Fruit fly (Drosophila melanogaster) whole organism: ENCODE measurements around the gene Met.
"Not testable (repeated sequence)": the region's sequence is repeated elsewhere in the genome, so short reads cannot be mapped to it uniquely, and the experiment has no call there.

Source experiments
- CG8478 ChIP-seq: fragments of >200 bp; optimal IDR thresholded peaks from 2 replicates; lab custom pipeline; 2018; ENCODE audit warnings: inconsistent platforms
- Dll ChIP-seq: fragments of >200 bp; optimal IDR thresholded peaks from 2 replicates; lab custom pipeline; 2017
- EcR ChIP-seq, 2 experiments: fragments of >200 bp; optimal IDR thresholded peaks; 2 replicates each; lab custom pipeline; 2017; ENCODE audit warnings: missing biosample characterization in 2 of 2, missing genetic modification characterization in 2 of 2, missing genetic modification reagents in 2 of 2
- pan ChIP-seq: fragments of >200 bp; optimal IDR thresholded peaks from 2 replicates; lab custom pipeline; 2017
- psq ChIP-seq: fragments of >200 bp; optimal IDR thresholded peaks from 2 replicates; lab custom pipeline; 2017
- usp ChIP-seq: fragments of >200 bp; optimal IDR thresholded peaks from 2 replicates; lab custom pipeline; 2017; ENCODE audit warnings: missing biosample characterization, missing genetic modification characterization, mixed read lengths

Met gene

dm6 chrX:11615652-11616495 lies at the start of gene Met, which contains the start of gene RPA3:
TSS of gene Met (plus strand) at chrX:11616124.
TSS of gene RPA3 (minus strand) at chrX:11615840.
- no peak for TF ChIP-seq pan
- no peak for TF ChIP-seq psq (lab: Kevin White, UChicago)
- no peak for TF ChIP-seq Dll (lab: Kevin White, UChicago)
- no peak for TF ChIP-seq EcR (GFP tag; optimal IDR thresholded peaks at IDR 0.05; lab: Kevin White, UChicago)
- TF ChIP-seq usp (GFP tag; lab: Kevin White, UChicago), result no peak
- TF ChIP-seq CG8478 (lab: Kevin White, UChicago), result no peak

- TF ChIP-seq usp (GFP tag; lab: Kevin White, UChicago) (no peak), psq (lab: Kevin White, UChicago) (no peak), Dll (lab: Kevin White, UChicago) (no peak), EcR (GFP tag; optimal IDR thresholded peaks at IDR 0.05; lab: Kevin White, UChicago) (no peak), pan (no peak), CG8478 (lab: Kevin White, UChicago) (no peak)
Measured at dm6 chrX:11569956-11570695, 45.8 kb upstream of the Met start, which contains the start of the genes Polr2A and CG11699. TSS of gene Polr2A (minus strand) at chrX:11570326. TSS of gene CG11699 (plus strand) at chrX:11570621.

DNA sequence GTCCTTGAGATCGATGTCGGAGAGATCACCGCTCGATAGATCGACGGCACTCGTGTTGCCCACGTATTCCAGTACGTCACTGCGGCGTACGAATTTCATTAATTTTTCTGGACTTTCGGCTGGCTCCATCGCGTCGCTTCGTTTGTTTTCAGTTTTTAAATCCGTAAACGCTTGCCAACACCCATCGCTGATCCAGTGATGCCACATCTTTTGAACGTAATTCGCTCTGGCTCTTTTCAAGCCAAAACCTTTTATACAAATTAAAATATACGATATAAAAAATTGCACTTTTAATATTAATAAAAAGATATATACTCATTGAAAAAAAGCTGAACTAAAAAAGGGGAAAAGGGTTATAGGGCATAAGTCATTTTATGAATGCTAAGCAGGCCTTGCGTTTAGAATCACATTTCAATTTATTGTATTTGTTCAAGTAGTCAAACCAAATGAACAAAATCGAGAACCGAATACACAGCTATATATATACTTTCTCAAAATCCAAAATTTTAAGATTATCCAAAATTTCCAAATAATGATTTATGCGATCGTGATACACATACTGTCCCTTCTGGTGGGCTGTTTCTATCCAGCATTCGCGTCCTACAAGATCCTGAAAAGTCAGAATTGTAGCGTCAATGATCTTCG lies 43.5 kb upstream of the Met start, which contains the start of the genes Kmn1 and Reepl1:
Gene Kmn1, minus strand, starts transcription at position 173 of the 645 bp plus-strand sequence.
Gene Reepl1, plus strand, starts transcription at position 438 of the 645 bp plus-strand sequence.
- no peak for TF ChIP-seq EcR (GFP tag; optimal IDR thresholded peaks at IDR 0.05; lab: Kevin White, UChicago)
- no peak for TF ChIP-seq usp (GFP tag; lab: Kevin White, UChicago)
- TF ChIP-seq Dll (lab: Kevin White, UChicago), result no peak
- TF ChIP-seq pan, result no peak
- no peak for TF ChIP-seq psq (lab: Kevin White, UChicago)
- no peak for TF ChIP-seq CG8478 (lab: Kevin White, UChicago)

dm6 chrX:11573529-11573928 lies 42.4 kb upstream of the Met start, which contains the start of gene CG11696:
TSS of gene CG11696 (plus strand) at chrX:11573731.
- TF ChIP-seq usp (GFP tag; lab: Kevin White, UChicago), result no peak
- TF ChIP-seq psq (lab: Kevin White, UChicago), result no peak
- TF ChIP-seq EcR (GFP tag; optimal IDR thresholded peaks at IDR 0.05; lab: Kevin White, UChicago), result no peak
- TF ChIP-seq CG8478 (lab: Kevin White, UChicago), result no peak
- no peak for TF ChIP-seq Dll (lab: Kevin White, UChicago)
- no peak for TF ChIP-seq pan

dm6 chrX:11576540-11576939 lies 39.4 kb upstream of the Met start, which contains the start of gene CG11695:
TSS of gene CG11695 (plus strand) at chrX:11576883.
- TF ChIP-seq CG8478 (lab: Kevin White, UChicago) (no peak), usp (GFP tag; lab: Kevin White, UChicago) (no peak), EcR (GFP tag; optimal IDR thresholded peaks at IDR 0.05; lab: Kevin White, UChicago) (no peak), Dll (lab: Kevin White, UChicago) (no peak), pan (no peak), psq (lab: Kevin White, UChicago) (no peak)

DNA sequence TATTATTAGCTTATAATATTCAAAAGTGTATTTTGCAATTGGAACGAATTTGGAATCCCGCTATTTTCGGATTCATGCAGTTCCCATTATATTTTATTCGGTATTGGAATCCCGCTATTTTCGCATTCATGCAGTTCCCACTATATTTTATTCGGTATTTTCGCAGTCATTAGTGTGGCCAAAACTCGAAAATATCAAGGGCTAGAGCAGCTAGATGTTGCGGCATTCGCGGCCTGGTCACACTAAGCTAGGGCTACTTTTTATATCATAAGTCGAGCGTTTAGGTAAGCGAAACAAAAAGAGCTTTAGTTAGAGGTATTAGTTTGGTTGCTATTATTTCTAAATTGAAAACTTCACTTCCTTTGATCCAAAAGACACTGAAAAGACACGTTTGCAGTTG lies 37.1 kb upstream of the Met start:
- no peak for TF ChIP-seq CG8478 (lab: Kevin White, UChicago)
- no peak for TF ChIP-seq Dll (lab: Kevin White, UChicago)
- no peak for TF ChIP-seq usp (GFP tag; lab: Kevin White, UChicago)
- no peak for TF ChIP-seq EcR (GFP tag; optimal IDR thresholded peaks at IDR 0.05; lab: Kevin White, UChicago)

DNA sequence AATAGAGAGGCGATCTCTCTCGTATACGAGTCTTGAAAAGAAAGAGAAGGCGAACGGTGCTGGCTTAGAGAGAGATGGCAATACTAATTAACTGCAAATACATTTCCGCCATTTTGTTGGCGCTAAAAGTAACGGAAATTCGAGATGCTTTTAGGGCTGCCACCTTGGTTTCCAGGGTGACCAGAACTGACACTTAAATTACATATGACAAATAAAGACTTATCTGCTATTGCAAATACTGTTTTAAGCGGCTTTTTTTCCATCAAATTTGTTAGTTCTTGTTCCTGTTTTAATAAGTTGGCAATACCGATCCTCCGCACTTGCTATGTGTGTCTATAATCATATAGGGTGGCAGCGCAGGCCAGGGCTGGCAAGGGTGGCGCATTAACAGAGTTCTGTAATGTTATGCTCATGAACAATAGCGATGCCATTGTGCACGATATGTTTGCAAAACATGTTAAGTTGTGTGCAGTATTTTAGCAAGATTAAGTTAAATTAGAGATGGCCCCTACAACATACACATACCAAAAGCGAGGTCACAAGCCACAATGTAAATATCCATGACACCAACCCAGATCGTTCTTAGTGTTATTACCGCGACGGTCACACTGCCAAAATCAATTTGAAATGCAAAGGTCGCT lies 35.6 kb upstream of the Met start, which contains the start of gene nod:
Gene nod, plus strand, starts transcription at position 573 of the 641 bp plus-strand sequence.
- TF ChIP-seq EcR (GFP tag; optimal IDR thresholded peaks at IDR 0.05; lab: Kevin White, UChicago) (no peak), pan (no peak), Dll (lab: Kevin White, UChicago) (no peak), usp (GFP tag; lab: Kevin White, UChicago) (no peak), psq (lab: Kevin White, UChicago) (no peak), CG8478 (lab: Kevin White, UChicago) (no peak)

DNA sequence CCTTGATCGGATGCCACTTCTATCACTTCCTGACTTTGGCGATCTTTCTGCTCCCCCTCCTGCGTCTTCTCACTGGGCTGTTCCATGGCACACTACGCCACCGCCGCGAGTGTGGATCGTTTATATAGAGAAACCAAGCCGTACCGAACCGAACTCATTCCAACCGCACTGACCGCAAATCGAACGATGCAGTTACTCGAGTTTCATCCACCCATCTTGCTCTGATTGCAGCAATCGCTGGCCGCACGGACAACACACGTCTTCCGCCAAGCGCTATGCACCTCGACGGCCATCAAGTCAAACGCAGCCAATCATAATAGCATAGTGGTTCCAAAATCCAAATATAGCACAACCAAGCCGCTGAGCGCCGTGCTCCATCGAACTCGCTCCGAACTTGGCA lies 31.8 kb upstream of the Met start, which contains the start of gene pkm:
Gene pkm, minus strand, starts transcription at position 101 of the 400 bp plus-strand sequence.
- TF ChIP-seq CG8478 (lab: Kevin White, UChicago) (no peak), usp (GFP tag; lab: Kevin White, UChicago) (no peak)

DNA sequence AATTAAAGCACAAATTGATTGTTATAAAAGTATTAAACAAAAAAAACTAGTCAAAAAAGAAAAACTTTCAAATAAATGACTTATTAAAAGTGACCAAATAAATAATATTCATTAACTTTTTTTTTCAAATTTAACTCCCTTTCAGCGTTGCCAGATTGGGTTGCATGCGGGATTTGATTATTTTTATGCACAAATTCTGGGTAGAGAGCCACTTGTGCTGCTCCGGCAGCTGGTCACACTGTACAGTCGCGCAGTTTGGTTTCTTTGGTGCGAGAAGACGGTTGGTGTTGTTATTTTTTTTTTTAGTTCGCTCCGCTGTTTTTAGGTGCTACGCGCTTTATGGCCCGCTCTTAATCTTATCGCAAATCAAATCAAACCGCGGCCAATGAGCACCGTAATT lies 16.3 kb upstream of the Met start, which contains the start of gene rho-4:
Gene rho-4, plus strand, starts transcription at position 250 of the 400 bp plus-strand sequence.
- TF ChIP-seq usp (GFP tag; lab: Kevin White, UChicago); pan; CG8478 (lab: Kevin White, UChicago): not testable (repeated sequence)

- TF ChIP-seq pan (no peak), usp (GFP tag; lab: Kevin White, UChicago) (no peak), CG8478 (lab: Kevin White, UChicago) (no peak), Dll (lab: Kevin White, UChicago) (no peak), EcR (GFP tag; optimal IDR thresholded peaks at IDR 0.05; lab: Kevin White, UChicago) (no peak), psq (lab: Kevin White, UChicago) (no peak)
Measured at dm6 chrX:11600795-11601358, 15.0 kb upstream of the Met start.
